Worm (Caenorhabditis elegans): ENCODE measurements around the gene Y97E10AL.1.

- TF ChIP-seq med-1 (GFP tag; optimal IDR thresholded peaks at IDR 0.05; ENCODE audit: insufficient read depth) = no peak
- no peak for TF ChIP-seq ztf-29 (GFP tag; IDR thresholded peaks at IDR 0.05)
- TF ChIP-seq ref-1 (GFP tag; conservative IDR thresholded peaks at IDR 0.05) = no peak
- TF ChIP-seq flt-1 (GFP tag; IDR thresholded peaks at IDR 0.05) = no peak
- no peak for TF ChIP-seq T22C8.4 (GFP tag; IDR thresholded peaks at IDR 0.05)
Measured at ce11 chrV:8018919-8019318, 33.0 kb downstream of the Y97E10AL.1 start.

Data from whole organism, midembryonic.